Fruit fly (Drosophila melanogaster): ENCODE measurements around the gene Nprl2.

Gene Nprl2

DNA sequence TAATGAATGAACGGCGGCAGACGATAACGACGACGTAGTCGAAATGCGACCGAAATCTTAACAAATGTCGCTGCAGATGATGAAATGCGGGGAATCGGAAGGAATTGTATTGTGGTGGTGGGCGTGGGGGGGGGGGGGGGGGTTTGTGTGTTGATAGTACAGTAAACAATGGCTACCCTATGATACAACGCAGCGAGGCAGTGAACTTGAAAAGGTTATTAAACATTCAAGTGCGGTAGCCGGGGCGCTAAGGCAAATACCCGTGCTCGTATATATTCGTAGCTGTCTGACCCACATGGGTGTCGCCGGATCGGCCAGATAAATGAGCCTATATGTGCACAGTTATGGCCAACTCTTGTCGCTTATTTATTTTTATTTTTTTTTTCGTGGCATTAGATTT lies 25.1 kb upstream of the Nprl2 start:
- TF ChIP-seq noc (tag; optimal IDR thresholded peaks at IDR 0.05) = no peak

DNA sequence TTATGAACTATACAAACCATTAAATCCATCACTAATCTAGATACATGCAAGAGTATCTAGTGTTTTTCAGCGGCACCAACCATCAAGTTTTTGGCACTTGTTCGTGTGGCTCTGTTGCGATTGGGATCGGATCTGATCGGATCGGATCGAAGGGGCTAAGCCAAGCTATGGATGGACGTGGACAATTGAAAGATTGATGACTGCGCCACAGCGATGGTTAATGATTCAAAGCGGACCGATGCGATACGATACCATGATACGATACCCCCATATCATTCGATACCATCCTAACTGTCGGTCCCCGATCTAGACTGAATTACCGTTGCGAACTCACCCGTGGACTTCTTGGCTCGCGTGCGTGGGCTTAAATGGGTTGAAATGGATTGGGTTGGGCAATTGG lies 23.5 kb upstream of the Nprl2 start:
- TF ChIP-seq noc (tag; optimal IDR thresholded peaks at IDR 0.05) = no peak

DNA sequence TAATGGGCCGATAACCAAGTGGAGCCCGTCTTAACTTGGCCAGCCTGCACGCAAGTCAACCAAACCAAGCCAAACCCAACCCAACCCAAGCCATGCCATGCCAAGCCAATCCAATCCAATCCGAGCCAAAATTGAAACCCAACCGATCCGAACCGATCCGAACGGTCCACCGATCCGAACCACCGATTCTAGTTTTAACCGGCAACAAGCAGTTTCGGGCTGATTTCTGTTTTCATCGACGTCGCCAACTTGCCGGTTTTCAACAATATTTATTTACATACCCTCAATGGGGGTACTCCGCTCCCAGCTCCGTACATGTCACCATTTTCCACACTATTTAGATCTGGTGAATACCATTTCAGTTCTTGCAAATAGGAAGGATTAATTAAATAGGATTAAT lies 22.8 kb upstream of the Nprl2 start:
- TF ChIP-seq noc (tag; optimal IDR thresholded peaks at IDR 0.05) = no peak

DNA sequence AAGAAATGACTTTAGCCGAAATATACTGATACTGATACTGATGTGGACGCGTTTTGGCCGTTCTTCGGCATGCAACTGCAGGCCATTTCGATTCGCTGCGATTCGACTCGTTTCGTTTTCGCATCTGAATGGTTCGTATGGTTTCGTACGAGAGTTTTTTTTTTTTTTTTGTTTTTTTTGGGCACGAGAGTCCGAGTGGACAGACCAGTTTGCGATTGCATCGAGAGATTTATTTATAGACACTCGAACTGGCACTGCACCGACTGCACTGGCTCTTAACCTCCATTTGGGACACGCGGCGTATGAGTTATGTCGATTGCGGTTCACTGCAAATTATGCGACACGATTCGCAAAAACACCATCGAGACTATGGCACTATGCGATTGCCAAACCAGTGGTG lies 21.9 kb upstream of the Nprl2 start:
- no peak for TF ChIP-seq noc (tag; optimal IDR thresholded peaks at IDR 0.05)

DNA sequence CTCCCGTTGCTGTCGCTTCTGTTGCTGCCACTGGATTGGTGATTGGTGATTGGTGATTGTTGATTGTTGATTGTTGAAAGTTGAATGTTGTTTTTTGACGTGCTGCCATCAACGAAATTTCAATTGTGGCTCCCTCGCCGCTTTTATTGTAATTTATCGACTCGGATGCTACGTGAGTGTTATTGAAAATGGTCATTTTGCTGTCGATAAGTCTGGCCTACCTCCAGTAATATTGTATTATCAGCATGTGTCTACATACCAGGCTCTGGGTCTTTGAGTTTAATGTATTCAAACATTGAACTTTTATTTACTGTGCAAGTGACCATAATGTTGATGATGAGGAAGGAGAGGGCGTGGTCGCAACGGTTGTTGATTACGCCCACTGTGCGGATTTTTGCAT lies 18.3 kb upstream of the Nprl2 start:
- TF ChIP-seq noc (tag; optimal IDR thresholded peaks at IDR 0.05) = no peak

DNA sequence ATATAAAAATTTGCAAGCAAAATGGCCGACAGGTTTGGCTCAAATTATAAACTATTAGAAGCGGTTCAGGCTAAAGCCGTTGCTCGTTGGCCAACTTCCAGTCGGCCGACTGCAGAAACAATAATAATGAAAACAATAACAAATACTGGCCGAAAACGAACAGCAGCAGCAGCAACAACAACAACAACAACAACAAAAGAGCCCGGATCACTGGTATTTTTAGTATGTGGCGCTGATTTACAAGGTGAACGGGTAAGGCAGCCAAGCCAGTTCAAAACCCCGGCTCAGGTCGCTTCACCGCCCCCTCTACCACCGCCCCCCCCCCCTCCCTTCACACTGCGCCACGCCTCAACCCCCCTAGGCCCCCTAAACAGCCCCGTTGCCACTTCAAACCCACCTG lies 16.1 kb upstream of the Nprl2 start:
- no peak for TF ChIP-seq noc (tag; optimal IDR thresholded peaks at IDR 0.05)

DNA sequence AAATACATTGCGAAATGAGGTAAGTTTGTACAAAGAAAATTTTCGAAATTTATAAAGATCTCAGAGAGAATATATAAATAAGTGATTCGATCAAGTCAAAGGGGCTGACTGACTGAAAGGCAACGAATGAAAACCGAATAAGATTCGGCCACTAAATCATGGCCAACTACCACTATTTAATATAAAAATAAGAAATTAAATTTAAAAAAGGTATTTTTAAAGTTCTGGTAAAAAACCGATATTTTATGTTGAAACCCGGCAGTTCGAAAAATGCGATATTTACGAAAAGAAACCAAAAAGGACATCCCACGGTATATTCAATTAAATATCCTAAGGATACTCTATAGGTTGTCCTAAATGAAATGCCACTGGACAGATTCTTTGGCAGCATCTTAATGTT lies 12.9 kb upstream of the Nprl2 start, which contains the start of gene CG33252:
CG33252 (minus strand) TSS at position 101 of the 400 bp plus-strand sequence.
- no peak for TF ChIP-seq noc (tag; optimal IDR thresholded peaks at IDR 0.05)

DNA sequence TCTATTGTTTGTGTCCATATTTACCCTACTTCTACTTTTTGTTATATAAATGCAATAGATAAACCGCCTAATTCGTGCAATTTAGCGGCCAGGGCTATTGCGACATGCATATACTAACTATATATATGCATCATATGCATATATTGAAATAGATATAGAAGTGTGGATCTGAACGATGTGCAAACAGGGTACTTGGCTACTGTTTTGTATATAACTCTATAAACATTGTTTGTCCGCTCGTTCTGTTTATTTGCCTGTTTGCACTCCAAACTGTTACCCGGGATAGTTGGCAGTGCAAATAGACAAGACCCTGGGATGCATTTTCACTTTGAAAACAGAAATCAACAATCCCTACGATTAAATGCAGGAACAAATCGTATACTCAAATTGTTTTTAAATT lies 8.9 kb upstream of the Nprl2 start:
- TF ChIP-seq noc (tag; optimal IDR thresholded peaks at IDR 0.05) = no peak

DNA sequence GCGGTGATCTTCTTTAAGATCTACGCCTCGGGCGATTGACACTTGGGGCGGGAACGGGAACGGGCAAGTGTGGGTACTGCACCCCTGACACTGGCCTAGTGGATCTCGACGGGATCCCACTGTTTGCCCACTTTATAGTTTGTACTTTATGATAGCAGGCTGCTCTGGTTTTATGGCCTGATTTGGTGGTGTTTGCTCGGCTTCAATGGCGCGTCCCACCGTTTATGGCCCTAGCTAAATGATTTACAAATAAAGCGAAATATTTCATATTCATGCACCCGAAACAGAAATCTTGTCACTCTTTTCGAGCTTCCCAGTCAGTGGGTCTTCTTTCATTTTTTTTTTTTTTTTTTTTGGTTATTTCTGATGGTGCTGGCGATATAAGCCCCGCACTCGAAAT lies 6.4 kb upstream of the Nprl2 start:
- TF ChIP-seq noc (tag; optimal IDR thresholded peaks at IDR 0.05) = peak; percentile 74

DNA sequence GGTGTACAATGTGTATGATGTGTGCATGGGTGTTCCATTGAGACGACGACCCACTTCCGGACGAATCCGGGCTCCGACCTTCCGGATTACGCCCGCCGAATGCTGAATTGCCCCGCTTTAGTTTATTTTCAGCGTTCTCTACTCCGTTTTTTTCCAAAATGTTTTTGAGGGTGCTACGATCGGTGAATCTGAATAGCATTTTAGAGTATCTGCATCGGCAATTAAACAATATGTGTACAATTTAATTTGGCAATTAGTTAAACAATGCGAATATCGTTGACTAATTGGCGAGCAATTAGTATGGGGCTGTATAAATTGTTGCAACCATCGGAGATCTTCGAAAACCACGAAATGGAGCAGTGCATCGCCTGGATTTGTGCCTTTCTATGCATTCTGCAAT lies 5.3 kb upstream of the Nprl2 start, which contains the start of gene CG13002:
CG13002 (plus strand) TSS at position 301 of the 400 bp plus-strand sequence.
- no peak for TF ChIP-seq noc (tag; optimal IDR thresholded peaks at IDR 0.05)

DNA sequence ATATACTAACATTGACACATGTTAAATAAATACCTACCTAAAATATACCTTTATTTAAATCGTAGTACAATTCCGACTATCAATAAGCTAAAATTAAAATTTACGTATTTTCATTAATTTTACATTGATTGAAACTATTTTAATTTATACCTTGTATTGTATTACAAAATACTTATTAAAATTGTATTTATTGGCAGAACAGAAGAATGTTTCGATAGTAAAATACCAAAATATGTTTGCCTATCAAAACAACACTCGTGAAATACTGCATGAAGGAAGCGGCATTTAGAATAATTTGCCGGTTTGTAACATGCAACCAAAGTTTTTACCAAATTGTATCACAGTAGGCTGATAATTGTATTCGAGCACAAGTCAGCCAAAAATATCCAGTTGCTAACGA lies 2.4 kb upstream of the Nprl2 start, which contains the start of the genes DENR and CG4880:
DENR (minus strand) TSS at position 10 of the 400 bp plus-strand sequence.
CG4880 (plus strand) TSS at position 268 of the 400 bp plus-strand sequence.
- no peak for TF ChIP-seq noc (tag; optimal IDR thresholded peaks at IDR 0.05)

DNA sequence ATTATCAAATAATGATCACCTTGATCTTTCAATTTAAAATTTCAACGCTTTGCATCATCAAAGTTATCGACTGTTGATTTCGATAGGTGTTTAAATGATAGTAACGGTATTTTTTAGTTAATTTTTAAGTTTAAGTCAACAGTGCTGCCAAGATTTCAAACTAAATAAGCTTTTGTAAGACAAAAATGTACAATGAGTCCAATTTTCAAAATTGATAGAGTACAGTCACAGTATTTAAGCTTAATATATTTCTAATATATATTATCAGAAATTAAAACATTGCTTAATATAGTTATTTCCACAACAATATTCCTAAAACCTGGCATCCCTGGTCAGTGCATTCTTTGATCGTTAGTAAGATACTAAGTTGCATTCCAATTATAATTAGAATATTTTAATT lies 3.1 kb downstream of the Nprl2 start, which contains the start of gene CG4872:
CG4872 (plus strand) TSS at position 333 of the 400 bp plus-strand sequence.
- no peak for TF ChIP-seq noc (tag; optimal IDR thresholded peaks at IDR 0.05)

DNA sequence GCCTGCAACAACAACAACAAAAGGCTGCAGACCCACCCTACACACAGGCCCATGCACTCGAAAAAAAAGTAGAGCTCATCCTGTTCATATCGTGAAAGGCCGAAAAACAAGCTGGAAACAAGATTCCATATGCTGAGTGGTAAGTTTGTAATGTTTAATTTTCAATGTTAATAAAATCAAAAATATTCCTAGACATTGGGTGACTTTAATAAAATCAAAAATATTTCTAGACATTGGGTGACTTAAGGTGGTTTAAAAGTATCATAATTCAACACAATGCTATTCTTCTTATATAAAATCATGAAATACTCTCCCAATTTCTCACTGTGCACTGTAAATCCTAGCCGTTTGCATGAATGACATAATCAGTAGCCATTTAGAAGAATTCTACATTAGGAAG lies 4.2 kb downstream of the Nprl2 start:
- no peak for TF ChIP-seq noc (tag; optimal IDR thresholded peaks at IDR 0.05)

DNA sequence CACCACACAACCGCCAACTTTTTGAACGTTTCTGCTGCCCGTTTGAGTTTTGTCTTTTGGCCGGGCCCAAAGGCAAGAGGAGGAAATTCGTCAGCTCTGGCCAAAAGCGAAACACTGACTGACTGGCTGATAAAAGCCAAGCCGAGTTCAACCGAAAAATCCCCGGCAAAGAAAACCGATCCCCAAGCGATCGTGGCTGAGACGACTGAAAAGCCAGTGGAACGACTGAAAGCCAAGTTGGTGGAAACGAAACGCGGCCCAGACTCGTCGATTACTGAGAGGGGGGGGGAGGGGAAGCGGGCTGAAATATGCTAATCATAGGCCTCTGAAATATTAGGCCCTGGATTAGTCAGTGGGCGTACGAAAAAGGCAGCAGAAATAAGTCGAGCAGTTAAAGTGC lies 7.7 kb downstream of the Nprl2 start, which contains the start of gene CG13003:
CG13003 (minus strand) TSS at position 120 of the 400 bp plus-strand sequence.
- TF ChIP-seq noc (tag; optimal IDR thresholded peaks at IDR 0.05) = no peak

DNA sequence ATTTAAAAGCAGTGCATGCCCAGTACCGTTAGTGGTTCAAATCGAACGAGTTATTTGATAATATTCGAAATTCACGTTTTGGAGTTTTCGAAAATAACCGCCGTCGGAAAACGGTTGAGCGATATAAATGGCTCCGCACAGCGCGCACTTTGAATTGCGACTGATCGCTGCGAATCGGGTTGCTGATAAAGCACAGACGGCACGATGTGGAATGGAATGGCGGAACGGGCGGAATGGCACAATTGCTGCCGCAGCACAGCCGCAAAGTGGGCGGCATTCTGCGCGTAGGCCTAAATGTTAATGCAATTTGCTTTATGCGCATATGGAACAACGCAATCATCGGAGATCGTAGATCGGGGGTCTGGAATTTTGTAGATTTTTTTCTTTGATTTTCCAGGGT lies 9.5 kb downstream of the Nprl2 start:
- no peak for TF ChIP-seq noc (tag; optimal IDR thresholded peaks at IDR 0.05)

DNA sequence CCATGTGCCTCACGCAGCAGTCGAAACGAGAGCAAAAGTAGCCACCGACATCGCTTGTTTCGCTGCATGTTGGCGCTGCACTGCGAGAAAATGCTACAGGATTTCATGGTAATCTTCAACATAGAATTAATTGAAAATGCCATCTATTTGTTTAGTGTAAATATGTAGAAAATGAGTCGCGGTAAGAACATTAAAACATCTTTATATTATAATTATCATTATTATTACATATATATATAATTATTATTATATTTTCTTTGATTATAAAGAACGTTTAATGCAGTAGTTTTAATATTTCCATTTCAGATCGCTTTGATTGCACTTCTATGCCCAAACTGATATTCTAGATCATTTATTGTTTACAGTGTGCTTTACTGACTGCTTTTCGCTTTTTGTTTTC lies 11.1 kb downstream of the Nprl2 start:
- TF ChIP-seq noc (tag; optimal IDR thresholded peaks at IDR 0.05) = no peak

DNA sequence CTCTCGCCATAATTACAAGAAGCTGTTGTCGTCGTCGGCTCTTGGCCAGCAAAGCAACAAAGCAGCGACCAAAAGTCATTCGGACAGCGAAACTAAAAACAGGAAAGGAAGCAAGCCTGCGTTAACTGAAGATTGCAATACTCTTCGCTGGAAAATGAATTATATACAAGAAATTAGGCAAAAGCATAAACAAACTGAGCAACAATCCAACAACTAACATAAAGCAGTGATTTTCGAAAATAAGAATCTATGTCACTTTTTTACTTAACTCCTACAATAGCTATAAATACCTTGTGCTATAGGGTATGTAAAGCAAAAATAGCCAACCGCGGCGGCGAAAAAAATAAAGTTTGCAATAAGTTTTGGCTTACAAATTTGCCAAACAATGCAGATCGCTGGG lies 12.4 kb downstream of the Nprl2 start:
- TF ChIP-seq noc (tag; optimal IDR thresholded peaks at IDR 0.05) = no peak

DNA sequence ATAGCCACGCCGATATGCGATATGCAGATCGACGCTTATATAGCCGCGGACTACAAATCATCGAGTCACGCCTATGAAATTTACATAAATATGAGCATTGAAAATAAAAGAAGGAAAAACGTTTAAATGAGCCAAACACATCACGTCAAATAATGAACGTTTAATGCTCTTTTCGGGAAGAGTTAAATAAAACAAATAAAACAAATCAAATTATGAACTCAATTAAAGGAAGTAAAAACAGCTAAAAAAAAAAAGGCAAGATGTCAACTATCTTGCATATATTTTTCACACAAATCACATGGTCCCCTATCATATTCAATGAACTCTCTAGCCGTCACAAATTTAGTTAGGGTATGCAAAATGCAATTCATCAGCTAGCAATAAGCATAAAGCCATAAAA lies 16.5 kb downstream of the Nprl2 start:
- TF ChIP-seq noc (tag; optimal IDR thresholded peaks at IDR 0.05) = no peak
